Fruit fly (Drosophila melanogaster): ENCODE data around the gene CG15312.

The CG15312 gene

DNA sequence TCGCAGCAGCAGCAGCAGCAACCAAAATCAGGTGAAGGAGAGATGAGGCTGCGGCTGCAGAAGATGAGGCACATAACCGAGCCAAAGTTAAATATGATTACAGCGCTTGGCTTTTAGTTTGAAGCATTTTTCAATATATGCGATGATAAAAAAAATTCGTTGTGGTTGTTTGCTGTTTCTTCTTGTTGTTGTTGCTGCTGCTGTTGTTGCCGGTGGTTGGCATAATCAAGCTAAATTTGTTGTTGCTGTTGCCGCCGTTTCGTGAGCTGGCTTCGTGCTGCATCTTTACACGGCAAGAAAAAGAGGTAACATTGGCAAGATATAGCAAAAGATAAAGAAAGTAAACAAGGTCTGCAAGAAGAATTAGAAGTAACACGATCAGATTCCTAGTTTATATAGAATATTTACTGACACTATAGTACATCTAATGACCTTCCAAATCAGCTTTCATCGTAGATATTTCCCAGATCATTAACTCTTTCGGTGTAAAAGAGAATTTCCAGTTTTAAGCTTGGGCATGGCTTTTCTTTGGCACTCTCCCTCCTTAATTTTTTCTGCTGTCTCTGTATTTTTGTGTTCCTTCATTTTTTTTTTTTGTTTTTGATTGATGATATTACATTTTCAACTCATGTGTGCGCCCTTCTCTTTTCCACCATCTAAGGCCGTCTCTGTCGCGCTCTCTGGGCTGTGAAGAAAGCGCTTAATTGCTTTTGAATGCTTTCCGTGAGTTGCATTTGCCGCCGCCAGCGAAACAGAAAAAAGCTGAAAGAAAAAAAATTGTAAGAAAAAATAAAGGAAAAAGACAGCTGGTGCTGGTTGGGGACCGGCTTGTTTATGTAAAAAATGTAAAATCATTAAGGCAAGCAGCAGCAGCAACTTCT lies 43.5 kb upstream of the CG15312 start (continued):
- TF ChIP-seq CG18262 (tag; optimal IDR thresholded peaks at IDR 0.05) (peak; percentile 48), CG17359 (tag; optimal IDR thresholded peaks at IDR 0.05) (peak; percentile 14), bowl (GFP tag; IDR thresholded peaks at IDR 0.05) (no peak), hkb (optimal IDR thresholded peaks at IDR 0.05) (no peak), hkb (GFP tag; IDR thresholded peaks at IDR 0.05) (0 out of 2 replicates have a peak, but pooled peaks have one; percentile 27), CG17829 (tag; optimal IDR thresholded peaks at IDR 0.05) (peak; percentile 26), nmo (GFP tag; optimal IDR thresholded peaks at IDR 0.05) (peak; percentile 47), mirr (GFP tag; optimal IDR thresholded peaks at IDR 0.05) (no peak), CG31441 (GFP tag; IDR thresholded peaks at IDR 0.05) (peak; percentile 40; the same call in 1 of the 2 replicates), CG2889 (GFP tag; IDR thresholded peaks at IDR 0.05) (no peak), CG14441 (GFP tag; IDR thresholded peaks at IDR 0.05) (no peak)

DNA sequence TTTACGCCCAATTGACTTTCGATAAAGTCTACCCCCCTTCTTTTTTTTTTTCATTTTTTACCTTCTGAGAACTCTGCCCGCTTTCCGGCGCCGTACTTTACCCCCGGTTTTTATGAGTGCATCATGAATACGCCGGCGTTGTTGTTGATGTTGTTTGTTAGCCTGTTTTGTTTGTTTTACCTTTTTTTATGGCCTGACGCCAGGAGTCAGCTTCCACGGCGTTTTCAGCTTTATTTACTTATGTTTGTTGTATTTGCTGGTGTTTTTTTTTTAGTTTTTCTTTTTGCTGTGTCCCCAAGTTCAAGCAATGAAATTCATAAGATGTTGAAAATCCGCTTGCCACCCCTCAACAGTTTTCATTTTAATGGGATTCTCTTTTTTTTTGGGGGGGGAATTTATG lies 40.2 kb upstream of the CG15312 start:
- TF ChIP-seq CG5953 (GFP tag; IDR thresholded peaks at IDR 0.05) (no peak), otp (GFP tag; IDR thresholded peaks at IDR 0.05) (0 out of 3 replicates have a peak, but pooled peaks have one; percentile 19), Xrp1 (GFP tag; IDR thresholded peaks at IDR 0.05) (peak; percentile 27), nau (GFP tag; optimal IDR thresholded peaks at IDR 0.05) (no peak), nom (GFP tag; optimal IDR thresholded peaks at IDR 0.05) (peak; percentile 0), hkb (optimal IDR thresholded peaks at IDR 0.05) (no peak), hkb (GFP tag; IDR thresholded peaks at IDR 0.05) (0 out of 2 replicates have a peak, but pooled peaks have one; percentile 13), prd (optimal IDR thresholded peaks at IDR 0.05) (no peak), prd (GFP tag; IDR thresholded peaks at IDR 0.05) (no peak), Asciz (GFP tag; optimal IDR thresholded peaks at IDR 0.05) (peak; percentile 6), CTCF (GFP tag; optimal IDR thresholded peaks at IDR 0.05) (no peak), stc (GFP tag; IDR thresholded peaks at IDR 0.05) (0 out of 2 replicates have a peak, but pooled peaks have one; percentile 12), eve (GFP tag; optimal IDR thresholded peaks at IDR 0.05) (peak in 1 of 2 experiments; percentile 15), CG9727 (GFP tag; optimal IDR thresholded peaks at IDR 0.05) (peak; percentile 5), Sox100B (GFP tag; optimal IDR thresholded peaks at IDR 0.05) (peak; percentile 8), tll (GFP tag; optimal IDR thresholded peaks at IDR 0.05) (peak in 1 of 2 experiments; percentile 2), CG33557 (GFP tag; optimal IDR thresholded peaks at IDR 0.05) (peak; percentile 22), NC2β (GFP tag; optimal IDR thresholded peaks at IDR 0.05) (no peak), sqz (GFP tag; optimal IDR thresholded peaks at IDR 0.05) (peak; percentile 48), sens (GFP tag) (peak; percentile 58), kni (GFP tag; optimal IDR thresholded peaks at IDR 0.05) (no peak), vvl (GFP tag; IDR thresholded peaks at IDR 0.05) (0 out of 2 replicates have a peak, but pooled peaks have one; percentile 14), lab (GFP tag; optimal IDR thresholded peaks at IDR 0.05) (no peak), dmrt99B (tag; optimal IDR thresholded peaks at IDR 0.05) (peak; percentile 8), sd (tag; optimal IDR thresholded peaks at IDR 0.05) (no peak), CG13624 (GFP tag; optimal IDR thresholded peaks at IDR 0.05) (no peak), CG11093 (GFP tag; IDR thresholded peaks at IDR 0.05) (no peak), D (optimal IDR thresholded peaks at IDR 0.05) (no peak), D (GFP tag; optimal IDR thresholded peaks at IDR 0.05) (peak; percentile 27), zf30C (GFP tag; optimal IDR thresholded peaks at IDR 0.05) (peak; percentile 47), CG3281 (GFP tag; optimal IDR thresholded peaks at IDR 0.05) (no peak), ci (GFP tag; IDR thresholded peaks at IDR 0.05) (0 out of 3 replicates have a peak, but pooled peaks have one; percentile 30), CG13424 (tag; optimal IDR thresholded peaks at IDR 0.05) (peak; percentile 2), HLH3B (GFP tag; IDR thresholded peaks at IDR 0.05) (0 out of 2 replicates have a peak, but pooled peaks have one; percentile 14)
